Worm (Caenorhabditis elegans): ENCODE data around the gene rab-18.

rab-18 gene

ce11 chrIII:1043790-1044189 is 36.8 kb downstream of the rab-18 start:
- TF ChIP-seq hmg-4 (GFP tag; optimal IDR thresholded peaks at IDR 0.05) (no peak), F13C5.2 (tag; optimal IDR thresholded peaks at IDR 0.05) (no peak), sea-1 (GFP tag; conservative IDR thresholded peaks at IDR 0.05) (no peak), ets-7 (tag; optimal IDR thresholded peaks at IDR 0.05) (no peak), ceh-13 (GFP tag; optimal IDR thresholded peaks at IDR 0.05) (no peak), hnd-1 (tag; optimal IDR thresholded peaks at IDR 0.05) (no peak), tbx-37 (GFP tag; conservative IDR thresholded peaks at IDR 0.05) (no peak)

DNA sequence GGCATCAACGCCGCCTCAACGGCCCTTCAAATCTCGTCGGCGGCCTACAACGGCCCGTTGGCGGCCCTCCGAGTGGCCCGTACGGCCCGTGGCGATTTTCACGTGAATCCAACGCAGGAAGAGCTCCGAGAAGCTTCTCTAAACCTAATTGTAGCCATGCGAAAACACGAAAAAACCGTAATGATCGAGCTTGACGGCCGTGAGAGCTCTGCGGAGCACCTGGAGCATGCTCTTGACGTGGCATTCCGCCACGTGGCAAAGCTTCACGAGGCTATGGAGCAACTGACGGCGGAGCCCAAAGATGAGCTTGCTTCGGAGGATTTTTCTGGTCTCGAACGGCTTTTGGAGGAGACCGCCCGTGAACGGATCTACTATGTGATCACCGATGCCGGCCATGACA is 40.5 kb downstream of the rab-18 start:
- TF ChIP-seq tbx-37 (GFP tag; conservative IDR thresholded peaks at IDR 0.05) (no peak), aly-1 (tag; optimal IDR thresholded peaks at IDR 0.05) (no peak), B0310.2 (tag; optimal IDR thresholded peaks at IDR 0.05) (no peak), hnd-1 (tag; optimal IDR thresholded peaks at IDR 0.05) (no peak), ama-1 (optimal IDR thresholded peaks at IDR 0.05) (no peak), sea-1 (GFP tag; conservative IDR thresholded peaks at IDR 0.05) (no peak), ceh-36 (tag; optimal IDR thresholded peaks at IDR 0.05) (no peak), tra-4 (tag; optimal IDR thresholded peaks at IDR 0.05) (no peak), tbx-11 (GFP tag; IDR thresholded peaks at IDR 0.05) (no peak), pes-1 (GFP tag; IDR thresholded peaks at IDR 0.05) (no peak), ets-7 (tag; optimal IDR thresholded peaks at IDR 0.05) (no peak), ceh-13 (GFP tag; optimal IDR thresholded peaks at IDR 0.05) (no peak), F13C5.2 (tag; optimal IDR thresholded peaks at IDR 0.05) (no peak), hmbx-1 (tag; optimal IDR thresholded peaks at IDR 0.05) (no peak), hmg-4 (GFP tag; optimal IDR thresholded peaks at IDR 0.05) (no peak)

DNA sequence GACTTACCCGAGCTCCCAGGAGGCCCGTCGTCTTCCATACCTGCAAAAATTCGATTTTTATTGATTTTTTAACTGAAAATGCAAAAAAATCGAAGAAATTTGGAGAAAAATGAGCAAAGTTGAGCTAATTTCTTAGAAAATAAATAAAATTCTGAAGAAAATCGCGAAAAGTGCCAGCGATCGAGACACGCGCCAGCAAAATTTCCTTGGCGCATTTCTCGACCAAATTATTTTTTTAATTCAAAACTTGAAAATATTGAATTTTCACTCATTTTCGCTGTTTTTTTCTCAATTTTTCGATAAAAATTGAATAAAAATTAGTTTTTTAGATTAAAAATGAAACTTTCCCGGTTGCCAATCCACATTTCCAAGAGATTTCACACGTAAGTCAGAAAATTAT is 43.4 kb downstream of the rab-18 start, which contains the start of the genes chin-1 and BE0003N10.1:
TSS of gene chin-1 (minus strand) at position 40 of the 400 bp plus-strand sequence.
TSS of gene BE0003N10.1 (plus strand) at position 320 of the 400 bp plus-strand sequence.
- TF ChIP-seq F13C5.2 (tag; optimal IDR thresholded peaks at IDR 0.05) (peak; percentile 22), B0310.2 (tag; optimal IDR thresholded peaks at IDR 0.05) (no peak)

- TF ChIP-seq hmg-4 (GFP tag; optimal IDR thresholded peaks at IDR 0.05) (no peak), sea-1 (GFP tag; conservative IDR thresholded peaks at IDR 0.05) (no peak), pes-1 (GFP tag; IDR thresholded peaks at IDR 0.05) (no peak), ets-7 (tag; optimal IDR thresholded peaks at IDR 0.05) (no peak), ceh-13 (GFP tag; optimal IDR thresholded peaks at IDR 0.05) (no peak), ceh-36 (tag; optimal IDR thresholded peaks at IDR 0.05) (no peak), B0310.2 (tag; optimal IDR thresholded peaks at IDR 0.05) (no peak), hmbx-1 (tag; optimal IDR thresholded peaks at IDR 0.05) (no peak), scrt-1 (GFP tag; IDR thresholded peaks at IDR 0.05) (no peak), tbx-11 (GFP tag; IDR thresholded peaks at IDR 0.05) (no peak), tra-4 (tag; optimal IDR thresholded peaks at IDR 0.05) (no peak), ama-1 (optimal IDR thresholded peaks at IDR 0.05) (no peak), F13C5.2 (tag; optimal IDR thresholded peaks at IDR 0.05) (no peak), aly-1 (tag; optimal IDR thresholded peaks at IDR 0.05) (no peak)
Measured at ce11 chrIII:1034853-1035252, 45.7 kb downstream of the rab-18 start.

ce11 chrIII:1030965-1031364 is 49.6 kb downstream of the rab-18 start, which contains the start of the genes clc-26 and E_BE45912.2:
Gene clc-26, minus strand, starts transcription at chrIII:1031065.
Gene E_BE45912.2, minus strand, starts transcription at chrIII:1031103.
- no peak for TF ChIP-seq hmg-4 (GFP tag; optimal IDR thresholded peaks at IDR 0.05)
- no peak for TF ChIP-seq ceh-13 (GFP tag; optimal IDR thresholded peaks at IDR 0.05)

DNA sequence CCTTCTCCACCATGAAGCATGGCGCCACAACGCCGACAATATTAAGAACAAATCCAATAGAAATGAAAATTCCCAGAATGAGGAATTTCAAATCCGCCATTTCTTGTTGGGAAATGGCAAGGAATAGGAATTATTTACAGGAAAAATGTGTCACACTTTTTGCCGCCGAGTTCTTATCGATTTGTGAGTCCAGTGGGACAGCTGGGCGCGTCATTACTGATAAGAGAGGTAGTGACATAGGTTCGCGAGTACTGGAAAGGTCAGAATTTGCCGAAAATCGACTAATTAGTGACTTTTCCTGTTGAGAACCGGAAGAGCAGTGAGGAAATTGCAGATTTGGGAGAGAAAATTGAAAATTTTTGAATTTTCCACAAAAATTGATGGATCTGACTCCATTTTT is 52.3 kb downstream of the rab-18 start:
- TF ChIP-seq tbx-37 (GFP tag; conservative IDR thresholded peaks at IDR 0.05) (no peak), ets-7 (tag; optimal IDR thresholded peaks at IDR 0.05) (no peak), aly-1 (tag; optimal IDR thresholded peaks at IDR 0.05) (no peak), hmbx-1 (tag; optimal IDR thresholded peaks at IDR 0.05) (no peak), flt-1 (GFP tag; IDR thresholded peaks at IDR 0.05) (no peak), ceh-36 (tag; optimal IDR thresholded peaks at IDR 0.05) (no peak), B0310.2 (tag; optimal IDR thresholded peaks at IDR 0.05) (no peak), ama-1 (optimal IDR thresholded peaks at IDR 0.05) (no peak), hmg-4 (GFP tag; optimal IDR thresholded peaks at IDR 0.05) (no peak), ceh-13 (GFP tag; optimal IDR thresholded peaks at IDR 0.05) (no peak), hnd-1 (tag; optimal IDR thresholded peaks at IDR 0.05) (no peak), scrt-1 (GFP tag; IDR thresholded peaks at IDR 0.05) (no peak), pes-1 (GFP tag; IDR thresholded peaks at IDR 0.05) (no peak), sea-1 (GFP tag; conservative IDR thresholded peaks at IDR 0.05) (no peak), tra-4 (tag; optimal IDR thresholded peaks at IDR 0.05) (no peak), tbx-11 (GFP tag; IDR thresholded peaks at IDR 0.05) (no peak), F13C5.2 (tag; optimal IDR thresholded peaks at IDR 0.05) (no peak)

All from whole organism, early embryonic.